Fruit fly (Drosophila melanogaster) whole organism, prepupa: ENCODE data around the gene CG33096.
"Not testable (repeated sequence)": the region's sequence is repeated elsewhere in the genome, so short reads cannot be mapped to it uniquely, and the experiment has no call there.

Experiments
- CG1621 ChIP-seq: fragments of 200-800 bp; sonication (Bioruptor generic); optimal IDR thresholded peaks from 3 replicates; lab custom pipeline; 2018; ENCODE audit warnings: missing biosample characterization, mild to moderate bottlenecking, missing genetic modification characterization
- CG31627 ChIP-seq: fragments of 200-800 bp; sonication (Bioruptor generic); optimal IDR thresholded peaks from 3 replicates; lab custom pipeline; 2016; ENCODE audit warnings: missing biosample characterization, missing genetic modification characterization
- CG6854 ChIP-seq: fragments of 200-800 bp; sonication (Bioruptor generic); optimal IDR thresholded peaks from 2 replicates; lab custom pipeline; 2017; ENCODE audit warnings: missing biosample characterization, mild to moderate bottlenecking, missing genetic modification characterization
- CG7368 ChIP-seq: fragments of 200-800 bp; sonication (Bioruptor generic); optimal IDR thresholded peaks from 3 replicates; lab custom pipeline; 2016; ENCODE audit warnings: missing biosample characterization, missing genetic modification characterization
- Eip78C ChIP-seq: fragments of 200-800 bp; sonication (Bioruptor generic); peaks from one replicate; lab custom pipeline; 2016; ENCODE audit warnings: missing biosample characterization, missing genetic modification characterization
- Sox14 ChIP-seq: fragments of 200-800 bp; sonication (Bioruptor generic); optimal IDR thresholded peaks from 3 replicates; lab custom pipeline; 2016; ENCODE audit warnings: missing biosample characterization, missing genetic modification characterization
- pdm3 ChIP-seq: fragments of 200-800 bp; sonication (Bioruptor generic); optimal IDR thresholded peaks from 3 replicates; lab custom pipeline; 2016; ENCODE audit warnings: missing biosample characterization, missing genetic modification characterization
- ss ChIP-seq, 2 experiments: fragments of 200-800 bp; sonication (Bioruptor generic); optimal IDR thresholded peaks; 2 replicates in 1 of 2; 3 replicates in 1 of 2; lab custom pipeline; 2017 to 2018; ENCODE audit warnings: mild to moderate bottlenecking in 2 of 2, missing biosample characterization in 2 of 2, missing genetic modification characterization in 2 of 2, moderate library complexity in 1 of 2

Gene CG33096

DNA sequence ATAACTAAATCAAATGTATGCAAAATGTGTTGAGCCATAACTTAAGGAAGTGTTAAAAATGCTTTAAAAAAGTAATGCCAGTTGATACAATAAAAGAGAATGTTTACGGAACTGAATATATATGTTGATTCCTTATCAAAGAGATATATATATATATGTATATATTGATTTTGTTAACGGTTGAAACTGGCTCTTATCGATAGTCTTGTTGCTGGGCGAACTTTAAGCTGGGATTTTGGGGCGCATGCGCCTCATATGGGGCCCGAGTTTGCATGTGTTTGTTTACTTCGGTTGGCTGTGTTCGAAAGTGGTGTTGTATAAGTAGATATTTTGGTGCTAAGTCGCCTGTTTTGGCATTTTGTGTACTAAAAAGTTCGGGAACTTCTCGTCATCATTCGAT lies 33.6 kb downstream of the CG33096 start, which contains the start of gene Bili:
Bili (plus strand) TSS at position 265 of the 400 bp plus-strand sequence.
- not testable (repeated sequence) for TF ChIP-seq pdm3 (GFP tag; lab: Kevin White, UChicago); CG7368 (GFP tag; lab: Kevin White, UChicago); CG31627

DNA sequence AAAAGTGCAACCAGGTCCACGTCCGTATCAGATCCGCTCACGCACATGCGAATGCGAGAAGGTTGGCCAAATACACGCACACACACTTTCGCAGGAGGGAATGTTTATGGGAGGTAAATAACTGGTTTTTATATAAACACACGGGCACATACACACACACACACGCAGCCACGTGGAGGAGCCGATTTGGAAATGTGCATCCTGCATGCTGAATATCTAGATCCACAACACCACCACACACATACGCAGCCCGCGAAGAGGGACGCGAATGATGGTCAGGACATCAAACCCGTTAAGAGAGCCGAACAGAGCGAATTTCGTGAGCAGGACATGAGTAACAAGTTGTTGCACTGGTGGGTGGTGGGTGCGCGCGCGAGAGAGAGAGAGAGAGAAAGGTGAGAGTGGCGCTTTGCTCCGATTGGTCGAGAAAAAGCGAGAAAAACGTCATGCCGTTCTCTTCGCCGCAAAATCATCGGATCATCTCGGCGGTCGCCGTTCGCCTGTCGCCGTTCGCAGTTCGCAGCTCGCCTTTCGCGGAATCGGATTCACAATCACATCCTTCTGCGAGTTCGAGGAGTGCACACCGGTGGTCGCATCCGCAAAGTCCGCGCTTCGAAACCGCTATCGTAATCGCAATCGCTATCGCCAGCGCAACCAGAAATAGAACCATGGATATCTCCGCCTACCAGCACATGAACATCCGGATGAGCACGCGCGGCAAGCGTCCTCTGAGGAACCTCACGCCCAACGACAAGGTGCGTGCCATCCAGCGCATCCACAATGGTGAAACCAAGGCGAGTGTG lies 40.3 kb downstream of the CG33096 start, which contains the start of gene danr:
danr (plus strand) TSS at position 508 of the 803 bp plus-strand sequence.
- TF ChIP-seq ss (GFP tag; optimal IDR thresholded peaks at IDR 0.05; lab: Kevin White, UChicago) (peak in 1 of 2 experiments; percentile 69), CG6854 (GFP tag; lab: Kevin White, UChicago) (peak; percentile 31), Eip78C (peak; percentile 59), Sox14 (GFP tag; lab: Kevin White, UChicago) (no peak), CG1621 (tag; lab: Kevin White, UChicago) (peak; percentile 47)
- TF ChIP-seq, all 60 proteins: peak for 4
